Worm (Caenorhabditis elegans): ENCODE measurements around the gene fli-1.

The fli-1 gene

ce11 chrIII:8653457-8653856 lies 30.1 kb downstream of the fli-1 start:
- TF ChIP-seq zim-3 (tag; optimal IDR thresholded peaks at IDR 0.05) (no peak), egl-44 (GFP tag; IDR thresholded peaks at IDR 0.05) (no peak), Y53F4B.3 (GFP tag; IDR thresholded peaks at IDR 0.05) (no peak), snpc-1.3 (tag; optimal IDR thresholded peaks at IDR 0.05; ENCODE audit: insufficient read depth) (no peak), B0035.1 (tag; optimal IDR thresholded peaks at IDR 0.05) (no peak), mxl-1 (tag; optimal IDR thresholded peaks at IDR 0.05) (no peak), ccch-3 (GFP tag; optimal IDR thresholded peaks at IDR 0.05) (no peak), lsl-1 (GFP tag; optimal IDR thresholded peaks at IDR 0.05) (no peak), sea-2 (GFP tag; IDR thresholded peaks at IDR 0.05) (no peak), Y67H2A.10 (GFP tag; conservative IDR thresholded peaks at IDR 0.05) (no peak), ceh-58 (GFP tag; IDR thresholded peaks at IDR 0.05) (no peak), bed-1 (GFP tag; IDR thresholded peaks at IDR 0.05) (no peak), F39B2.1 (GFP tag; IDR thresholded peaks at IDR 0.05) (no peak), B0261.1 (tag; optimal IDR thresholded peaks at IDR 0.05) (peak; percentile 50), nhr-80 (tag; optimal IDR thresholded peaks at IDR 0.05) (no peak), ceh-91 (GFP tag; IDR thresholded peaks at IDR 0.05) (no peak), nhr-120 (GFP tag; IDR thresholded peaks at IDR 0.05) (no peak), atf-7 (tag; optimal IDR thresholded peaks at IDR 0.05) (no peak), hsf-1 (GFP tag; IDR thresholded peaks at IDR 0.05) (no peak), attf-3 (GFP tag; conservative IDR thresholded peaks at IDR 0.05) (no peak), madf-6 (GFP tag; IDR thresholded peaks at IDR 0.05) (peak; percentile 52), hlh-26 (GFP tag; conservative IDR thresholded peaks at IDR 0.05) (no peak), efl-1 (GFP tag; optimal IDR thresholded peaks at IDR 0.05) (no peak), lsy-27 (tag; optimal IDR thresholded peaks at IDR 0.05; ENCODE audit: borderline replicate concordance, insufficient read depth) (no peak), ets-4 (GFP tag; optimal IDR thresholded peaks at IDR 0.05) (no peak), die-1 (tag; optimal IDR thresholded peaks at IDR 0.05) (peak; percentile 25), lin-35 (GFP tag; optimal IDR thresholded peaks at IDR 0.05) (no peak), pbrm-1 (GFP tag; IDR thresholded peaks at IDR 0.05) (no peak), repo-1 (tag; optimal IDR thresholded peaks at IDR 0.05) (no peak), madf-3 (GFP tag; IDR thresholded peaks at IDR 0.05) (no peak), ztf-26 (tag; optimal IDR thresholded peaks at IDR 0.05) (no peak), D2030.7 (GFP tag; IDR thresholded peaks at IDR 0.05) (no peak), him-1 (tag; optimal IDR thresholded peaks at IDR 0.05) (peak; percentile 39), snpc-1.1 (tag; optimal IDR thresholded peaks at IDR 0.05; ENCODE audit: insufficient read depth) (no peak), aptf-2 (GFP tag; conservative IDR thresholded peaks at IDR 0.05) (no peak), ceh-27 (GFP tag; optimal IDR thresholded peaks at IDR 0.05) (no peak), nhr-90 (tag; optimal IDR thresholded peaks at IDR 0.05) (peak; percentile 33), F33H1.4 (GFP tag; IDR thresholded peaks at IDR 0.05) (no peak), ztf-3 (GFP tag; optimal IDR thresholded peaks at IDR 0.05) (no peak), ztf-28 (GFP tag; IDR thresholded peaks at IDR 0.05) (no peak), F37B4.10 (GFP tag; IDR thresholded peaks at IDR 0.05) (no peak), lin-26 (GFP tag; IDR thresholded peaks at IDR 0.05) (peak; percentile 57; the same call in 1 of the 2 replicates), attf-5 (GFP tag; optimal IDR thresholded peaks at IDR 0.05) (no peak), lin-40 (tag; optimal IDR thresholded peaks at IDR 0.05) (no peak), gei-17 (GFP tag; optimal IDR thresholded peaks at IDR 0.05) (no peak), nfyb-1 (GFP tag; IDR thresholded peaks at IDR 0.05) (peak; percentile 60; the same call in 1 of the 2 replicates), let-526 (GFP tag; IDR thresholded peaks at IDR 0.05) (no peak), C06A6.2 (GFP tag; conservative IDR thresholded peaks at IDR 0.05) (no peak), mes-4 (tag; optimal IDR thresholded peaks at IDR 0.05) (no peak), somi-1 (GFP tag; optimal IDR thresholded peaks at IDR 0.05) (no peak)

Measured in whole organism, young adult.